Fruit fly (Drosophila melanogaster): ENCODE measurements around the gene CG6707.

Gene CG6707

dm6 chr3L:9899046-9899659, 778 bp upstream of the CG6707 start, which contains the start of gene nudE (continued):
- TF ChIP-seq Oli (tag; optimal IDR thresholded peaks at IDR 0.05) (no peak), CG17359 (tag; optimal IDR thresholded peaks at IDR 0.05) (no peak), Deaf1 (tag; optimal IDR thresholded peaks at IDR 0.05) (peak; percentile 2), Asciz (GFP tag; optimal IDR thresholded peaks at IDR 0.05) (no peak), CG7556 (GFP tag; optimal IDR thresholded peaks at IDR 0.05) (peak; percentile 5), chm (GFP tag; IDR thresholded peaks at IDR 0.05) (no peak), gce (GFP tag; IDR thresholded peaks at IDR 0.05) (no peak), pb (GFP tag; optimal IDR thresholded peaks at IDR 0.05) (no peak), Xbp1 (GFP tag; optimal IDR thresholded peaks at IDR 0.05) (peak; percentile 31), Ets65A (GFP tag) (peak; percentile 95), Vsx1 (GFP tag; optimal IDR thresholded peaks at IDR 0.05) (no peak), CG13894 (tag; optimal IDR thresholded peaks at IDR 0.05) (no peak), TFAM (GFP tag; optimal IDR thresholded peaks at IDR 0.05) (no peak), CG10267 (tag; optimal IDR thresholded peaks at IDR 0.05) (peak; percentile 91), CG4617 (GFP tag; optimal IDR thresholded peaks at IDR 0.05; ENCODE audit: borderline replicate concordance) (peak; percentile 72), dmrt99B (tag; optimal IDR thresholded peaks at IDR 0.05) (no peak), knrl (GFP tag; IDR thresholded peaks at IDR 0.05; ENCODE audit: partially characterized antibody) (no peak), mam (GFP tag; optimal IDR thresholded peaks at IDR 0.05) (peak; percentile 50), CG12236 (GFP tag; optimal IDR thresholded peaks at IDR 0.05) (no peak), toy (GFP tag; IDR thresholded peaks at IDR 0.05) (no peak), CG3726 (GFP tag; IDR thresholded peaks at IDR 0.05) (no peak), CG30020 (tag; optimal IDR thresholded peaks at IDR 0.05) (no peak), insv (GFP tag; optimal IDR thresholded peaks at IDR 0.05) (no peak), GATAe (GFP tag; conservative IDR thresholded peaks at IDR 0.05) (no peak), bowl (GFP tag; IDR thresholded peaks at IDR 0.05) (no peak), CG34224 (GFP tag; IDR thresholded peaks at IDR 0.05; ENCODE audit: partially characterized antibody) (no peak), Tbp (GFP tag; optimal IDR thresholded peaks at IDR 0.05) (peak; percentile 22), shn (GFP tag; optimal IDR thresholded peaks at IDR 0.05) (no peak), psq (GFP tag; optimal IDR thresholded peaks at IDR 0.05) (no peak), CG11504 (tag; optimal IDR thresholded peaks at IDR 0.05) (peak; percentile 39), cwo (GFP tag; optimal IDR thresholded peaks at IDR 0.05) (no peak), Hmx (GFP tag; optimal IDR thresholded peaks at IDR 0.05) (no peak), tio (GFP tag; optimal IDR thresholded peaks at IDR 0.05) (no peak), CG12155 (GFP tag; optimal IDR thresholded peaks at IDR 0.05) (peak; percentile 19), cas (GFP tag; IDR thresholded peaks at IDR 0.05) (no peak), abd-A (tag; optimal IDR thresholded peaks at IDR 0.05) (no peak), Rfx (GFP tag; IDR thresholded peaks at IDR 0.05) (peak; percentile 70), tin (GFP tag; optimal IDR thresholded peaks at IDR 0.05) (peak; percentile 43), scrt (GFP tag; optimal IDR thresholded peaks at IDR 0.05) (no peak), Aef1 (GFP tag; IDR thresholded peaks at IDR 0.05) (peak; percentile 59), CG7357 (GFP tag; IDR thresholded peaks at IDR 0.05) (0 out of 3 replicates have a peak, but pooled peaks have one; percentile 29), CG6254 (GFP tag; optimal IDR thresholded peaks at IDR 0.05) (no peak), CG9437 (GFP tag; optimal IDR thresholded peaks at IDR 0.05) (no peak), CG14710 (tag; optimal IDR thresholded peaks at IDR 0.05) (peak; percentile 10), ab (GFP tag; optimal IDR thresholded peaks at IDR 0.05) (peak; percentile 3), emc (GFP tag; optimal IDR thresholded peaks at IDR 0.05) (no peak), dpn (GFP tag; optimal IDR thresholded peaks at IDR 0.05) (peak; percentile 20 to 63), PHDP (tag; optimal IDR thresholded peaks at IDR 0.05) (no peak), fd3F (GFP tag; optimal IDR thresholded peaks at IDR 0.05) (no peak), slbo (GFP tag; IDR thresholded peaks at IDR 0.05) (peak; percentile 49; the same call in 1 of the 2 replicates)

Measured in whole organism, embryonic.